Fruit fly (Drosophila melanogaster): ENCODE results near the gene Ugt307A1.

The Ugt307A1 gene

dm6 chr2L:7049009-7049647 is 18.7 kb upstream of the Ugt307A1 start (continued):
- TF ChIP-seq Blimp-1 (GFP tag; optimal IDR thresholded peaks at IDR 0.05), result no peak
- no peak for TF ChIP-seq Asciz (GFP tag; optimal IDR thresholded peaks at IDR 0.05)
- TF ChIP-seq Nf-YB (GFP tag; optimal IDR thresholded peaks at IDR 0.05), result no peak
- no peak for TF ChIP-seq CG13123 (GFP tag; optimal IDR thresholded peaks at IDR 0.05)
- TF ChIP-seq ssp (GFP tag; IDR thresholded peaks at IDR 0.05), result no peak
- TF ChIP-seq rib (GFP tag; IDR thresholded peaks at IDR 0.05), result 0 out of 2 replicates have a peak, but pooled peaks have one; percentile 18
- TF ChIP-seq PHDP (tag; optimal IDR thresholded peaks at IDR 0.05), result no peak
- TF ChIP-seq HmgZ (tag; optimal IDR thresholded peaks at IDR 0.05), result peak; percentile 31
- TF ChIP-seq aop (GFP tag; IDR thresholded peaks at IDR 0.05), result 0 out of 2 replicates have a peak, but pooled peaks have one; percentile 20
- no peak for TF ChIP-seq CG30431 (GFP tag; optimal IDR thresholded peaks at IDR 0.05)
- TF ChIP-seq tgo (GFP tag; IDR thresholded peaks at IDR 0.05), result peak; percentile 24; the same call in 1 of the 3 replicates
- TF ChIP-seq BtbVII (GFP tag; optimal IDR thresholded peaks at IDR 0.05), result peak; percentile 71
- no peak for TF ChIP-seq usp (GFP tag; optimal IDR thresholded peaks at IDR 0.05)
- TF ChIP-seq org-1 (GFP tag; optimal IDR thresholded peaks at IDR 0.05), result no peak
- TF ChIP-seq Doc2 (GFP tag; IDR thresholded peaks at IDR 0.05), result no peak
- no peak for TF ChIP-seq ind (GFP tag; optimal IDR thresholded peaks at IDR 0.05)
- no peak for TF ChIP-seq crc (GFP tag; optimal IDR thresholded peaks at IDR 0.05)
- TF ChIP-seq CG8281 (tag; optimal IDR thresholded peaks at IDR 0.05), result no peak
- no peak for TF ChIP-seq p53 (GFP tag; optimal IDR thresholded peaks at IDR 0.05)
- TF ChIP-seq CG2129 (GFP tag; IDR thresholded peaks at IDR 0.05; ENCODE audit: partially characterized antibody), result no peak
- TF ChIP-seq CG12659 (GFP tag; optimal IDR thresholded peaks at IDR 0.05), result no peak
- peak; percentile 35 for TF ChIP-seq CG4424 (GFP tag; optimal IDR thresholded peaks at IDR 0.05)
- TF ChIP-seq Dp (GFP tag; optimal IDR thresholded peaks at IDR 0.05), result no peak
- TF ChIP-seq Six4 (GFP tag; optimal IDR thresholded peaks at IDR 0.05), result no peak
- TF ChIP-seq Oaz (GFP tag; IDR thresholded peaks at IDR 0.05), result no peak
- TF ChIP-seq Eip74EF (GFP tag; optimal IDR thresholded peaks at IDR 0.05), result no peak
- no peak for TF ChIP-seq CG12104 (GFP tag; optimal IDR thresholded peaks at IDR 0.05)
- peak; percentile 21 for TF ChIP-seq CG3281 (GFP tag; optimal IDR thresholded peaks at IDR 0.05)
- no peak for TF ChIP-seq pho (GFP tag; optimal IDR thresholded peaks at IDR 0.05)
- TF ChIP-seq CG1792 (GFP tag; optimal IDR thresholded peaks at IDR 0.05), result no peak
- TF ChIP-seq CG10267 (tag; optimal IDR thresholded peaks at IDR 0.05), result no peak
- TF ChIP-seq Gug (GFP tag; IDR thresholded peaks at IDR 0.05), result peak; percentile 4; the same call in 1 of the 4 replicates
- peak; percentile 53; the same call in 1 of the 2 replicates for TF ChIP-seq Atf6 (GFP tag; IDR thresholded peaks at IDR 0.05)
- TF ChIP-seq ab (GFP tag; optimal IDR thresholded peaks at IDR 0.05), result no peak
- no peak for TF ChIP-seq CG16815 (GFP tag; optimal IDR thresholded peaks at IDR 0.05)
- no peak for TF ChIP-seq repo (GFP tag; optimal IDR thresholded peaks at IDR 0.05)
- TF ChIP-seq CG7839 (tag; optimal IDR thresholded peaks at IDR 0.05), result peak; percentile 23
- TF ChIP-seq caup (GFP tag; optimal IDR thresholded peaks at IDR 0.05; ENCODE audit: severe bottlenecking), result peak; percentile 44
- no peak for TF ChIP-seq B-H2 (GFP tag; optimal IDR thresholded peaks at IDR 0.05)
- TF ChIP-seq CG10209 (GFP tag; optimal IDR thresholded peaks at IDR 0.05), result no peak
- no peak for TF ChIP-seq CG11085 (GFP tag; IDR thresholded peaks at IDR 0.05)
- no peak for TF ChIP-seq CG15011 (GFP tag; optimal IDR thresholded peaks at IDR 0.05)
- peak; percentile 72 for TF ChIP-seq CG10431 (GFP tag; optimal IDR thresholded peaks at IDR 0.05)
- TF ChIP-seq da (GFP tag; optimal IDR thresholded peaks at IDR 0.05), result no peak
- no peak for TF ChIP-seq z (GFP tag; IDR thresholded peaks at IDR 0.05)
- TF ChIP-seq CG16813 (GFP tag; IDR thresholded peaks at IDR 0.05; ENCODE audit: partially characterized antibody), result peak; percentile 97
- no peak for TF ChIP-seq CG6813 (GFP tag; optimal IDR thresholded peaks at IDR 0.05)
- TF ChIP-seq Sox102F (GFP tag; optimal IDR thresholded peaks at IDR 0.05), result no peak
- no peak for TF ChIP-seq CG12744 (GFP tag; optimal IDR thresholded peaks at IDR 0.05)
- no peak for TF ChIP-seq pb (GFP tag; optimal IDR thresholded peaks at IDR 0.05)
